Worm (Caenorhabditis elegans): ENCODE measurements around the gene R04B3.1.

Gene R04B3.1

ce11 chrX:2471303-2471702 is at the start of gene R04B3.1:
Gene R04B3.1 (minus strand): TSS chrX:2471403.
- no peak for TF ChIP-seq W03F9.2 (tag; optimal IDR thresholded peaks at IDR 0.05)
- TF ChIP-seq dao-5 (tag; optimal IDR thresholded peaks at IDR 0.05): no peak
- no peak for TF ChIP-seq him-1 (tag; optimal IDR thresholded peaks at IDR 0.05)

- no peak for TF ChIP-seq W03F9.2 (tag; optimal IDR thresholded peaks at IDR 0.05)
- TF ChIP-seq dao-5 (tag; optimal IDR thresholded peaks at IDR 0.05): no peak
- no peak for TF ChIP-seq him-1 (tag; optimal IDR thresholded peaks at IDR 0.05)
Observed at ce11 chrX:2520461-2520860, 49.3 kb upstream of the R04B3.1 start.

ce11 chrX:2516949-2517696 is 45.9 kb upstream of the R04B3.1 start:
- TF ChIP-seq him-1 (tag; optimal IDR thresholded peaks at IDR 0.05) (no peak), dao-5 (tag; optimal IDR thresholded peaks at IDR 0.05) (no peak), W03F9.2 (tag; optimal IDR thresholded peaks at IDR 0.05) (no peak)

ce11 chrX:2515224-2515623 is 44.0 kb upstream of the R04B3.1 start, which contains the start of gene syg-1:
Gene syg-1 (minus strand): TSS chrX:2515324.
- TF ChIP-seq dao-5 (tag; optimal IDR thresholded peaks at IDR 0.05): no peak
- TF ChIP-seq him-1 (tag; optimal IDR thresholded peaks at IDR 0.05): no peak
- no peak for TF ChIP-seq W03F9.2 (tag; optimal IDR thresholded peaks at IDR 0.05)

- TF ChIP-seq dao-5 (tag; optimal IDR thresholded peaks at IDR 0.05): no peak
Observed at ce11 chrX:2513667-2514198, 42.5 kb upstream of the R04B3.1 start.

- TF ChIP-seq him-1 (tag; optimal IDR thresholded peaks at IDR 0.05) (no peak), W03F9.2 (tag; optimal IDR thresholded peaks at IDR 0.05) (no peak), dao-5 (tag; optimal IDR thresholded peaks at IDR 0.05) (no peak)
Observed at ce11 chrX:2508449-2508848, 37.2 kb upstream of the R04B3.1 start, which contains the start of gene K02E10.7. Gene K02E10.7 (minus strand): TSS chrX:2508549.

- no peak for TF ChIP-seq dao-5 (tag; optimal IDR thresholded peaks at IDR 0.05)
- TF ChIP-seq him-1 (tag; optimal IDR thresholded peaks at IDR 0.05): no peak
- no peak for TF ChIP-seq W03F9.2 (tag; optimal IDR thresholded peaks at IDR 0.05)
Observed at ce11 chrX:2506738-2507137, 35.5 kb upstream of the R04B3.1 start.

ce11 chrX:2497816-2498215 is 26.6 kb upstream of the R04B3.1 start:
- TF ChIP-seq W03F9.2 (tag; optimal IDR thresholded peaks at IDR 0.05) (no peak), him-1 (tag; optimal IDR thresholded peaks at IDR 0.05) (no peak), dao-5 (tag; optimal IDR thresholded peaks at IDR 0.05) (no peak)

ce11 chrX:2495865-2496314 is 24.7 kb upstream of the R04B3.1 start, which contains the start of gene rabr-1:
Gene rabr-1 (plus strand): TSS chrX:2496180.
- TF ChIP-seq dao-5 (tag; optimal IDR thresholded peaks at IDR 0.05) (no peak), him-1 (tag; optimal IDR thresholded peaks at IDR 0.05) (no peak), W03F9.2 (tag; optimal IDR thresholded peaks at IDR 0.05) (no peak)

- TF ChIP-seq him-1 (tag; optimal IDR thresholded peaks at IDR 0.05) (no peak), dao-5 (tag; optimal IDR thresholded peaks at IDR 0.05) (no peak), W03F9.2 (tag; optimal IDR thresholded peaks at IDR 0.05) (no peak)
Observed at ce11 chrX:2494296-2494695, 23.1 kb upstream of the R04B3.1 start.

ce11 chrX:2493586-2494175 is 22.5 kb upstream of the R04B3.1 start:
- TF ChIP-seq him-1 (tag; optimal IDR thresholded peaks at IDR 0.05): no peak
- TF ChIP-seq W03F9.2 (tag; optimal IDR thresholded peaks at IDR 0.05): no peak
- no peak for TF ChIP-seq dao-5 (tag; optimal IDR thresholded peaks at IDR 0.05)

ce11 chrX:2488526-2489098 is 17.4 kb upstream of the R04B3.1 start, which contains the start of gene hid-1:
Gene hid-1 (plus strand): TSS chrX:2489048.
- no peak for TF ChIP-seq W03F9.2 (tag; optimal IDR thresholded peaks at IDR 0.05)
- TF ChIP-seq him-1 (tag; optimal IDR thresholded peaks at IDR 0.05): peak; percentile 47

ce11 chrX:2483078-2483477 is 11.9 kb upstream of the R04B3.1 start, which contains the start of gene K02E10.4:
Gene K02E10.4 (plus strand): TSS chrX:2483263.
- TF ChIP-seq him-1 (tag; optimal IDR thresholded peaks at IDR 0.05) (no peak), dao-5 (tag; optimal IDR thresholded peaks at IDR 0.05) (no peak), W03F9.2 (tag; optimal IDR thresholded peaks at IDR 0.05) (no peak)

- no peak for TF ChIP-seq dao-5 (tag; optimal IDR thresholded peaks at IDR 0.05)
- no peak for TF ChIP-seq W03F9.2 (tag; optimal IDR thresholded peaks at IDR 0.05)
- no peak for TF ChIP-seq him-1 (tag; optimal IDR thresholded peaks at IDR 0.05)
Observed at ce11 chrX:2482622-2483021, 11.4 kb upstream of the R04B3.1 start, which contains the start of gene K02E10.6. Gene K02E10.6 (minus strand): TSS chrX:2482770.

Measured in whole organism, L4/young adult.